Worm (Caenorhabditis elegans) whole organism, L2 larva: ENCODE results near the gene srz-6.

ENCODE experiments used
- C34F6.9 ChIP-seq: fragments of 150-350 bp; optimal IDR thresholded peaks from 2 replicates; lab custom pipeline; 2014; ENCODE audit warnings: missing biosample characterization, missing genetic modification characterization
- F13H6.1 ChIP-seq: sonication (generic microtip); optimal IDR thresholded peaks from 2 replicates; lab custom pipeline; 2016; ENCODE audit warnings: missing genetic modification characterization, missing compliant biosample characterization
- R02D3.7 ChIP-seq: fragments of 150-350 bp; optimal IDR thresholded peaks from 2 replicates; lab custom pipeline; 2014; ENCODE audit warnings: missing biosample characterization, missing genetic modification characterization
- ZK546.5 ChIP-seq: sonication (generic microtip); optimal IDR thresholded peaks from 2 replicates; lab custom pipeline; 2017; ENCODE audit warnings: missing biosample characterization, missing genetic modification characterization
- alr-1 ChIP-seq: fragments of 150-350 bp; optimal IDR thresholded peaks from 2 replicates; lab custom pipeline; 2014; ENCODE audit warnings: missing biosample characterization, missing genetic modification characterization
- aly-2 ChIP-seq: fragments of 150-350 bp; optimal IDR thresholded peaks from 2 replicates; lab custom pipeline; 2014; ENCODE audit warnings: missing biosample characterization, missing genetic modification characterization
- ama-1 ChIP-seq: fragments of 150-350 bp; optimal IDR thresholded peaks from 2 replicates; lab custom pipeline; 2018; ENCODE audit warnings: inconsistent platforms
- blmp-1 ChIP-seq: sonication (generic microtip); optimal IDR thresholded peaks from 2 replicates; lab custom pipeline; 2017; ENCODE audit warnings: missing genetic modification characterization, mild to moderate bottlenecking, missing compliant biosample characterization, antibody characterized with exemption, moderate library complexity; ENCODE audit not compliant: insufficient read depth
- ceh-16 ChIP-seq: fragments of 150-350 bp; optimal IDR thresholded peaks from 2 replicates; lab custom pipeline; 2014; ENCODE audit warnings: missing biosample characterization, missing genetic modification characterization
- ceh-82 ChIP-seq: fragments of 150-350 bp; optimal IDR thresholded peaks from 2 replicates; lab custom pipeline; 2014; ENCODE audit warnings: missing biosample characterization, missing genetic modification characterization
- dmd-4 ChIP-seq: sonication (generic microtip); optimal IDR thresholded peaks from 2 replicates; lab custom pipeline; 2017; ENCODE audit warnings: missing biosample characterization, missing genetic modification characterization
- egl-27 ChIP-seq: sonication (generic microtip); optimal IDR thresholded peaks from 3 replicates; lab custom pipeline; 2017; ENCODE audit warnings: missing biosample characterization, missing genetic modification reagents, missing genetic modification characterization
- elt-1 ChIP-seq: fragments of 150-350 bp; optimal IDR thresholded peaks from 2 replicates; lab custom pipeline; 2014; ENCODE audit warnings: missing biosample characterization, missing genetic modification characterization
- fos-1 ChIP-seq: fragments of 150-350 bp; optimal IDR thresholded peaks from 2 replicates; lab custom pipeline; 2014; ENCODE audit warnings: missing biosample characterization, missing genetic modification characterization
- gmeb-1 ChIP-seq: fragments of 150-350 bp; optimal IDR thresholded peaks from 2 replicates; lab custom pipeline; 2014; ENCODE audit warnings: missing biosample characterization, missing genetic modification characterization
- lin-11 ChIP-seq: fragments of 150-350 bp; sonication (generic microtip); optimal IDR thresholded peaks from 2 replicates; lab custom pipeline; 2014; ENCODE audit warnings: missing biosample characterization, missing genetic modification characterization, inconsistent platforms, mixed read lengths
- lin-13 ChIP-seq: fragments of 150-350 bp; optimal IDR thresholded peaks from 2 replicates; lab custom pipeline; 2014; ENCODE audit warnings: missing biosample characterization, missing genetic modification reagents, missing genetic modification characterization
- mab-5 ChIP-seq: fragments of 150-350 bp; optimal IDR thresholded peaks from 2 replicates; lab custom pipeline; 2014; ENCODE audit warnings: missing biosample characterization, missing genetic modification characterization
- mbf-1 ChIP-seq: sonication (generic microtip); optimal IDR thresholded peaks from 2 replicates; lab custom pipeline; 2017; ENCODE audit warnings: missing biosample characterization, missing genetic modification characterization
- mdl-1 ChIP-seq, 2 experiments: fragments of 150-350 bp in 1 of 2; sonication (generic microtip) in 1 of 2; optimal IDR thresholded peaks; 2 replicates each; lab custom pipeline; 2017; ENCODE audit warnings: missing biosample characterization in 2 of 2, missing genetic modification characterization in 2 of 2
- nhr-10 ChIP-seq: sonication (generic microtip); optimal IDR thresholded peaks from 2 replicates; lab custom pipeline; 2017; ENCODE audit warnings: missing biosample characterization, missing genetic modification characterization
- nhr-11 ChIP-seq: fragments of 150-350 bp; optimal IDR thresholded peaks from 2 replicates; lab custom pipeline; 2014; ENCODE audit warnings: missing biosample characterization, missing genetic modification characterization
- nhr-12 ChIP-seq: fragments of 150-350 bp; optimal IDR thresholded peaks from 2 replicates; lab custom pipeline; 2014; ENCODE audit warnings: missing biosample characterization, missing genetic modification characterization
- nhr-129 ChIP-seq: fragments of 150-350 bp; optimal IDR thresholded peaks from 2 replicates; lab custom pipeline; 2014; ENCODE audit warnings: missing biosample characterization, missing genetic modification characterization
- nhr-21 ChIP-seq: fragments of 150-350 bp; optimal IDR thresholded peaks from 2 replicates; lab custom pipeline; 2014; ENCODE audit warnings: missing biosample characterization, missing genetic modification characterization
- nhr-23 ChIP-seq: fragments of 150-350 bp; optimal IDR thresholded peaks from 2 replicates; lab custom pipeline; 2014; ENCODE audit warnings: missing biosample characterization, missing genetic modification reagents, missing genetic modification characterization
- nhr-237 ChIP-seq: fragments of 150-350 bp; optimal IDR thresholded peaks from 2 replicates; lab custom pipeline; 2014; ENCODE audit warnings: missing biosample characterization, missing genetic modification characterization
- nhr-25 ChIP-seq: fragments of 150-350 bp; sonication (generic microtip); optimal IDR thresholded peaks from 3 replicates; lab custom pipeline; 2014; ENCODE audit warnings: missing biosample characterization, missing genetic modification characterization
- nhr-77 ChIP-seq: fragments of 150-350 bp; optimal IDR thresholded peaks from 2 replicates; lab custom pipeline; 2014; ENCODE audit warnings: missing biosample characterization, missing genetic modification characterization
- peb-1 ChIP-seq: fragments of 150-350 bp; optimal IDR thresholded peaks from 2 replicates; lab custom pipeline; 2014; ENCODE audit warnings: missing biosample characterization, missing genetic modification characterization
- sem-4 ChIP-seq: fragments of 150-350 bp; optimal IDR thresholded peaks from 2 replicates; lab custom pipeline; 2014; ENCODE audit warnings: missing biosample characterization, missing genetic modification reagents, missing genetic modification characterization
- skn-1 ChIP-seq: sonication (generic microtip); optimal IDR thresholded peaks from 2 replicates; lab custom pipeline; 2017; ENCODE audit warnings: missing biosample characterization, missing genetic modification characterization
- sma-3 ChIP-seq: sonication (generic microtip); optimal IDR thresholded peaks from 2 replicates; lab custom pipeline; 2016; ENCODE audit warnings: missing genetic modification reagents, missing genetic modification characterization, missing compliant biosample characterization
- sma-9 ChIP-seq, 2 experiments: fragments of 150-350 bp in 1 of 2; sonication (generic microtip) in 1 of 2; optimal IDR thresholded peaks; 2 replicates each; lab custom pipeline; 2014 to 2016; ENCODE audit warnings: missing genetic modification characterization in 2 of 2, mild to moderate bottlenecking in 1 of 2, missing biosample characterization in 1 of 2, missing compliant biosample characterization in 1 of 2, missing genetic modification reagents in 1 of 2, moderate library complexity in 1 of 2
- snpc-4 ChIP-seq: fragments of 150-350 bp; optimal IDR thresholded peaks from 2 replicates; lab custom pipeline; 2014; ENCODE audit warnings: missing biosample characterization, missing genetic modification characterization
- zag-1 ChIP-seq: fragments of 150-350 bp; optimal IDR thresholded peaks from 2 replicates; lab custom pipeline; 2014; ENCODE audit warnings: missing biosample characterization, missing genetic modification characterization
- ztf-11 ChIP-seq: sonication (generic microtip); optimal IDR thresholded peaks from 2 replicates; lab custom pipeline; 2017; ENCODE audit warnings: missing biosample characterization, missing genetic modification characterization

srz-6 gene

DNA sequence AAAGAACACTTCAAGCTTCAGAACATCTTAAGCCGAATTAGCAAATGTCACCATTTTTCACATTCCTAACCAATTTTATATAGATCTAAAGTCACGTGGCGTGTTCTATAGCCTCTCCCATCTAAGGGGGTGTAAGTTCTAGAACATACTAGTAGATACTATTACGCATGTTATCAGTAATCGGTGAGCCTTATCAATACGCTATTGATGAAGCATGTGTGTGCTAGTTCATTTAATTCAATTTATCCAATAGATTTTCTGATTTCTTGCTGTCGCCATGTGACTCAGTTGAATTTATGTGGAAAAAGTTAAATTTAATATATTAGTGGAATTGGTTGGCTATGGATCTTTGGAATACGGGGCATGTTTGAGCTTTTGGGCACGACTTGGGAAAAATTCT, 14.5 kb downstream of the srz-6 start:
- no peak for TF ChIP-seq gmeb-1
- no peak for TF ChIP-seq egl-27 (tag; lab: Kevin White, UChicago)
- no peak for TF ChIP-seq sem-4 (tag; lab: Kevin White, UChicago)
- no peak for TF ChIP-seq ama-1 (lab: Kevin White, UChicago)
- no peak for TF ChIP-seq zag-1
- no peak for TF ChIP-seq skn-1 (tag; lab: Kevin White, UChicago)
- no peak for TF ChIP-seq snpc-4
- no peak for TF ChIP-seq mab-5 (tag; lab: Kevin White, UChicago)
- TF ChIP-seq sma-9 (GFP tag; optimal IDR thresholded peaks at IDR 0.05; lab: Kevin White, UChicago): no peak
- TF ChIP-seq sma-9 (tag; optimal IDR thresholded peaks at IDR 0.05; lab: Kevin White, UChicago): no peak
- no peak for TF ChIP-seq ztf-11 (tag; lab: Kevin White, UChicago)
- TF ChIP-seq nhr-10: no peak

DNA sequence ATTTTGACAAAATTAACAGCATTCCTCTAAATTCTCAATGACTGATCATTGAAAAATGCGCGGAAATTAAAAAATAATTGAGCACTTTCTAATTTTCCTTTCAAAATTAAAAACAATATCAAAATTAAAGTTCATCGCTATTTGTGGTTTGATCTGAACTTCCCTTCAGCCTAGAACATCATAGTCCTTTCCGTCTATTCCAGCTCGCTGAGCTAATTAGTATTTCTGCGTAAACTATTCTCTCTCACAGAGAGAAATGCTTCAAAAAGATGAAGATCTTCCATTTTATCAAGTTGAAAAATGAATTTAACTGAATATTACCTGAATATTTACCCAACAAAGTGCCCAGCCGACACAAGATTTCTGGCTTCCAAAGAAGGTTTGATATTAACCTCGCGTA, 15.0 kb downstream of the srz-6 start, which contains the start of gene srh-68:
Gene srh-68, plus strand, starts transcription at position 301 of the 400 bp plus-strand sequence.
- TF ChIP-seq gmeb-1 (no peak), mbf-1 (tag; lab: Kevin White, UChicago) (no peak), elt-1 (tag; lab: Kevin White, UChicago) (no peak), nhr-21 (tag; lab: Kevin White, UChicago) (no peak), peb-1 (tag; lab: Kevin White, UChicago) (no peak)

DNA sequence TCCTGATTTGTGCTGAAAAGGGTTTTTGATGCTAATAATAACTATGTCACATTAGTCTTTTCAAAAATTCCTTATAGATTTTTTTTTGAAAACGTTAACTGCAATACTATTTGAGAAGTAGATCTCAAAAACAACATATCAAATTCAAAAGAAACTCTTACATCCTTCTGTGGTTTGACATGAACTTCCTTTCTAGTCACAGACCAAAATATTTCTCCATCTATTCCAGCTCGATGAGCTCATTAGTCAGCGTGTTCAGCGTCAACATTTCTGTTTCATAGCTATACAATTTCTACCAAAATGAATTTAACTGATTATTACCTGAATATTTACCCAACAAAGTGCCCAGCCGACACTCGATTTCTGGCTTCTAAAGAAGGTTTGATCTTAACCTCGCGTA, 16.6 kb downstream of the srz-6 start, which contains the start of gene srh-67:
Gene srh-67, plus strand, starts transcription at position 301 of the 400 bp plus-strand sequence.
- TF ChIP-seq nhr-25: no peak
- no peak for TF ChIP-seq ZK546.5 (tag; lab: Kevin White, UChicago)
- no peak for TF ChIP-seq fos-1 (tag; lab: Kevin White, UChicago)
- no peak for TF ChIP-seq nhr-129
- TF ChIP-seq aly-2 (tag; lab: Kevin White, UChicago): no peak
- TF ChIP-seq snpc-4: no peak
- TF ChIP-seq ceh-16: no peak
- no peak for TF ChIP-seq lin-11 (tag; lab: Kevin White, UChicago)
- TF ChIP-seq dmd-4 (tag; lab: Kevin White, UChicago): no peak
- TF ChIP-seq mab-5 (tag; lab: Kevin White, UChicago): no peak
- no peak for TF ChIP-seq sma-3 (GFP tag; lab: Kevin White, UChicago)
- TF ChIP-seq nhr-23 (tag; lab: Kevin White, UChicago): no peak
- no peak for TF ChIP-seq nhr-12 (tag; lab: Kevin White, UChicago)

DNA sequence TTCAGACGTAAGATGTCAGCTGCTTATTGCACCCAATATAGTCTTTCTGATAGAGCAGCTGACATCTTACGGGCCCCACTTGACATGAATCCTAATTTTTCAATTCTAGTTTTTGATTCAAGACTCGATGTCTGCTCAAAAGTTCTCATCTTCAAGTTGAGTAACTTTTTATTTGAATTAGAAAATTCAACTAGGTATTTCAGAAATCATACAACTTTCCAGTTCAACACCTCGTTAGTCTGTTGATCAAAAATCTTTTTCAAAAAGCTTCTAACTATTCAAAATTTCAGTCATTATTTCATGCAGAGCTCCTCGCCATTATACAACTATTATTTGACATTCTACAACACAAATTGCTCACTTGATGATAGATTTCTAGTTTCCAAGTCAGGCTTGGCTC, 19.8 kb downstream of the srz-6 start, which contains the start of gene srh-73:
Gene srh-73, plus strand, starts transcription at position 301 of the 400 bp plus-strand sequence.
- TF ChIP-seq alr-1 (tag; lab: Kevin White, UChicago): no peak
- TF ChIP-seq nhr-129: no peak
- no peak for TF ChIP-seq R02D3.7 (tag; lab: Kevin White, UChicago)
- no peak for TF ChIP-seq sem-4 (tag; lab: Kevin White, UChicago)

DNA sequence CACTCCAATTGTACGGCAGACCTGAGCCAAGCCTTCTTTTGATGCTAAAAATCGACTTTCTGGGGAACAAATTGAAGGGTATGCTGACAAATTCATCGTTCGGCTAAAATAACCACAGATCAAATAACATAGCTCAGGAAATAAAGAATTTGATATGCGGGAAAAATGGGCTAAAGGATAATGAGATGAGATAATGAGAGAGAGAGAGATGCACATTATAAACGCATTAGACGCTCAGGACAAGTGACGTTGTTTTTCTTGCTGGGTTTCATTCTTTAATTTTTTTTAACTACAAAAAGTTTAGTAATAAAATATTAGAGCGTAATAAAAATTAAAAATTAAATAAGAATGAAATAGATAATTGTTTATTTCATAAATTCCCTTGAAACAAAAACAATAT, 22.6 kb downstream of the srz-6 start, which contains the start of gene srh-69:
Gene srh-69, minus strand, starts transcription at position 101 of the 400 bp plus-strand sequence.
- no peak for TF ChIP-seq mbf-1 (tag; lab: Kevin White, UChicago)
- no peak for TF ChIP-seq lin-13
- TF ChIP-seq, all 48 proteins: peak for 0

DNA sequence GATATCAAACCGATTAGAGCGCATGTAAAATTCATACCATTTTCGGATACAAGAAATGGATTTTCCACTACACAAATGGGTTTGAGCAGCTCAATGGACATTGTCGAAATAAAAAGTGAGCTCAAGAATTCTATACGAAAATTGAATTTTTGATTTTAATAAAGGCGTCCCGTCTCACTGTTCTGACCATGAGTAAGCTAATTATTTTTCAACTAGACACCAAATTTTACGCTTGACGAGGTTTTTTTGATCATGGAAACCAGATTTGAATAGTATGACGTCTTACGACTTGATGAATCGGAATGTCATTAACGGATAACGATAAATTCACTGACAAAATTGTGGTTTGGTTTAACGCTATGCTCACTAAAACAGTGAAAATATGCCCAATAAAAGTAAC, 24.3 kb downstream of the srz-6 start, which contains the start of gene srh-61:
Gene srh-61, minus strand, starts transcription at position 101 of the 400 bp plus-strand sequence.
- no peak for TF ChIP-seq mbf-1 (tag; lab: Kevin White, UChicago)
- TF ChIP-seq mab-5 (tag; lab: Kevin White, UChicago): no peak
- TF ChIP-seq lin-13: no peak
- TF ChIP-seq nhr-237 (tag; lab: Kevin White, UChicago): no peak
- TF ChIP-seq C34F6.9 (tag; lab: Kevin White, UChicago): no peak
- no peak for TF ChIP-seq ceh-82 (tag; lab: Kevin White, UChicago)
- TF ChIP-seq ceh-16: no peak
- TF ChIP-seq nhr-77 (tag; lab: Kevin White, UChicago): no peak
- no peak for TF ChIP-seq zag-1
- no peak for TF ChIP-seq dmd-4 (tag; lab: Kevin White, UChicago)
- TF ChIP-seq blmp-1 (tag; lab: Kevin White, UChicago): no peak
- no peak for TF ChIP-seq nhr-11
- no peak for TF ChIP-seq snpc-4
- no peak for TF ChIP-seq mdl-1 (tag; optimal IDR thresholded peaks at IDR 0.05; lab: Kevin White, UChicago)
- TF ChIP-seq sem-4 (tag; lab: Kevin White, UChicago): no peak
- TF ChIP-seq lin-11 (tag; lab: Kevin White, UChicago): no peak
- no peak for TF ChIP-seq R02D3.7 (tag; lab: Kevin White, UChicago)
- TF ChIP-seq F13H6.1 (tag; lab: Kevin White, UChicago): no peak
- TF ChIP-seq gmeb-1: no peak
- TF ChIP-seq fos-1 (tag; lab: Kevin White, UChicago): no peak
